Worm (Caenorhabditis elegans) whole organism, young adult: Measurements from ENCODE around the gene E02H4.8.

Experiments used
- F10E7.11 ChIP-seq: sonication (generic microtip); optimal IDR thresholded peaks from 2 replicates; lab custom pipeline; 2017; ENCODE audit warnings: mild to moderate bottlenecking, missing genetic modification characterization, moderate library complexity, missing compliant biosample characterization
- ama-1 ChIP-seq, 3 experiments: fragments of 150-350 bp in 1 of 3; sonication (generic microtip) in 2 of 3; optimal IDR thresholded peaks; 2 replicates each; lab custom pipeline; 2014 to 2018; ENCODE audit warnings: missing biosample characterization in 2 of 3, missing genetic modification characterization in 2 of 3, missing genetic modification reagents in 2 of 3
- let-526 ChIP-seq: fragments of 200-800 bp; sonication (Bioruptor generic); IDR thresholded peaks from 2 replicates; pipeline ENCODE4 v1.3.6; 2022; ENCODE audit warnings: missing genetic modification reagents, missing genetic modification characterization, missing compliant biosample characterization

DNA sequence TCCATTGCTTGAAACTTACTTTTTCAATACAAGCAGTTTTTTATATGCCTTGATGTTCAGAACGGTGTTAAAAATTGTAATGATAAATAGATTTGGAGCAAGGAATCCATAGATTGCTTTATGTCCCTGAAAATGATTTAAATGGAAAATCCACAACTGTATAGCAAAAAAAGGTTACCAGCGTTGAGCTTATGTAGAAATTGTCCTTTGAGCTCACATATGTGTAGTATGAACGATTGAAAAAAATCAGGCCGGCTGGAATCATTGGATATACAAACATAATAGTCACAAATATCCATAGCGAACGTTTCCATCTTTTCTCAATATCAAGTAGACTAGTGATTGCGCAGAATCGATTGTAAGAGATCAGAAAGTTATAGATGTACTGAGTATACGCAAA is 29.0 kb downstream of the E02H4.8 start, which contains the start of gene srg-36:
- TF ChIP-seq ama-1 (optimal IDR thresholded peaks at IDR 0.05; lab: Kevin White, UChicago) (no peak), ama-1 (GFP tag; optimal IDR thresholded peaks at IDR 0.05; lab: Kevin White, UChicago) (no peak), let-526 (no peak), F10E7.11 (no peak)
